Fruit fly (Drosophila melanogaster) whole organism, embryonic: ENCODE data around the gene CG13482.

Experiments used
- Antp ChIP-seq: fragments of 200-800 bp; sonication (Bioruptor generic); optimal IDR thresholded peaks from 3 replicates; lab custom pipeline; 2016; ENCODE audit warnings: missing biosample characterization, missing genetic modification characterization
- B-H1 ChIP-seq: fragments of 200-800 bp; sonication (Bioruptor generic); IDR thresholded peaks from 3 replicates; pipeline ENCODE4 v1.3.6; 2022; ENCODE audit warnings: missing biosample characterization, missing genetic modification characterization
- CG12071 ChIP-seq: fragments of 200-800 bp; sonication (Bioruptor generic); optimal IDR thresholded peaks from 3 replicates; lab custom pipeline; 2018; ENCODE audit warnings: missing biosample characterization, mild to moderate bottlenecking, missing genetic modification characterization
- CG12155 ChIP-seq: fragments of 200-800 bp; sonication (Bioruptor generic); optimal IDR thresholded peaks from 3 replicates; lab custom pipeline; 2016; ENCODE audit warnings: missing biosample characterization, missing genetic modification characterization
- CG1233 ChIP-seq: fragments of 200-800 bp; sonication (Bioruptor generic); optimal IDR thresholded peaks from 4 replicates; lab custom pipeline; 2018; ENCODE audit warnings: missing biosample characterization, mild to moderate bottlenecking, missing genetic modification characterization
- CG13123 ChIP-seq: fragments of 200-800 bp; sonication (Bioruptor generic); optimal IDR thresholded peaks from 2 replicates; lab custom pipeline; 2016; ENCODE audit warnings: missing biosample characterization, missing genetic modification characterization
- CG13287 ChIP-seq: fragments of 200-800 bp; sonication (Bioruptor generic); IDR thresholded peaks from 2 replicates; pipeline ENCODE4 v1.3.6; 2022; ENCODE audit warnings: missing biosample characterization, missing genetic modification characterization; ENCODE audit not compliant: partially characterized antibody
- CG18011 ChIP-seq: fragments of 200-800 bp; sonication (Bioruptor generic); optimal IDR thresholded peaks from 2 replicates; lab custom pipeline; 2017; ENCODE audit warnings: missing biosample characterization, missing genetic modification characterization, mild to moderate bottlenecking, moderate library complexity, missing genotype
- CG2202 ChIP-seq: fragments of 200-800 bp; sonication (Bioruptor generic); optimal IDR thresholded peaks from 2 replicates; lab custom pipeline; 2018; ENCODE audit warnings: missing biosample characterization, mild to moderate bottlenecking, missing genetic modification characterization
- CG30431 ChIP-seq: fragments of 200-800 bp; sonication (Bioruptor generic); optimal IDR thresholded peaks from 2 replicates; lab custom pipeline; 2017; ENCODE audit warnings: missing biosample characterization, missing genetic modification characterization
- CG32772 ChIP-seq: fragments of 200-800 bp; sonication (Bioruptor generic); IDR thresholded peaks from 2 replicates; pipeline ENCODE4 v1.3.6; 2022; ENCODE audit warnings: missing biosample characterization, missing genetic modification characterization
- CG5180 ChIP-seq: fragments of 200-800 bp; sonication (Bioruptor generic); optimal IDR thresholded peaks from 3 replicates; lab custom pipeline; 2017; ENCODE audit warnings: missing biosample characterization, missing genetic modification characterization, mild to moderate bottlenecking, moderate library complexity, missing genetic modification reagents
- CG9876 ChIP-seq: fragments of 200-800 bp; sonication (Bioruptor generic); optimal IDR thresholded peaks from 2 replicates; lab custom pipeline; 2016; ENCODE audit warnings: missing biosample characterization, missing genetic modification characterization
- CkIIα-i1 ChIP-seq: fragments of 200-800 bp; sonication (Bioruptor generic); IDR thresholded peaks from 2 replicates; pipeline ENCODE4 v1.3.6; 2022; ENCODE audit warnings: missing biosample characterization, missing genetic modification characterization
- Dip2 ChIP-seq: fragments of 200-800 bp; sonication (Bioruptor generic); IDR thresholded peaks from 2 replicates; pipeline ENCODE4 v1.3.6; 2022; ENCODE audit warnings: missing biosample characterization, missing genetic modification characterization
- Doc3 ChIP-seq: fragments of 200-800 bp; sonication (Bioruptor generic); IDR thresholded peaks from 3 replicates; pipeline ENCODE4 v1.3.6; 2022; ENCODE audit warnings: missing biosample characterization, missing genetic modification characterization; ENCODE audit not compliant: partially characterized antibody
- MBD-R2 ChIP-seq: fragments of 200-800 bp; sonication (Bioruptor generic); IDR thresholded peaks from 2 replicates; pipeline ENCODE4 v1.3.6; 2022; ENCODE audit warnings: missing biosample characterization, missing genetic modification characterization
- Mad ChIP-seq: fragments of 200-800 bp; sonication (Bioruptor generic); optimal IDR thresholded peaks from 2 replicates; lab custom pipeline; 2016; ENCODE audit warnings: missing biosample characterization, missing genetic modification characterization
- Mrtf ChIP-seq: fragments of 200-800 bp; sonication (Bioruptor generic); IDR thresholded peaks from 3 replicates; pipeline ENCODE4 v1.3.6; 2022; ENCODE audit warnings: missing biosample characterization, missing genetic modification characterization
- Nf-YA ChIP-seq: fragments of 200-800 bp; sonication (Bioruptor generic); IDR thresholded peaks from 2 replicates; pipeline ENCODE4 v1.3.6; 2022; ENCODE audit warnings: missing biosample characterization, missing genetic modification characterization
- NfI ChIP-seq: fragments of 200-800 bp; sonication (Bioruptor generic); optimal IDR thresholded peaks from 3 replicates; lab custom pipeline; 2018; ENCODE audit warnings: missing biosample characterization, mild to moderate bottlenecking, missing genetic modification characterization, moderate library complexity
- Oli ChIP-seq: fragments of 200-800 bp; sonication (Bioruptor generic); optimal IDR thresholded peaks from 2 replicates; lab custom pipeline; 2018; ENCODE audit warnings: missing biosample characterization, mild to moderate bottlenecking, missing genetic modification characterization, moderate library complexity
- Rfx ChIP-seq: fragments of 200-800 bp; sonication (Bioruptor generic); IDR thresholded peaks from 2 replicates; pipeline ENCODE4 v1.3.6; 2022; ENCODE audit warnings: missing biosample characterization, missing genetic modification characterization
- Tbp ChIP-seq: fragments of >200 bp; optimal IDR thresholded peaks from 2 replicates; lab custom pipeline; 2018; ENCODE audit warnings: missing biosample characterization, missing genetic modification characterization
- Xrp1 ChIP-seq: fragments of 200-800 bp; sonication (Bioruptor generic); IDR thresholded peaks from 2 replicates; pipeline ENCODE4 v1.3.6; 2022; ENCODE audit warnings: missing biosample characterization, missing genetic modification characterization
- ara ChIP-seq: fragments of 200-800 bp; sonication (Bioruptor generic); IDR thresholded peaks from 2 replicates; pipeline ENCODE4 v1.3.6; 2022; ENCODE audit warnings: missing biosample characterization, missing genetic modification characterization
- cg ChIP-seq: fragments of 200-800 bp; sonication (Bioruptor generic); optimal IDR thresholded peaks from 3 replicates; lab custom pipeline; 2019; ENCODE audit warnings: missing biosample characterization, mild to moderate bottlenecking, missing genetic modification characterization, moderate library complexity
- chn ChIP-seq: fragments of 200-800 bp; sonication (Bioruptor generic); optimal IDR thresholded peaks from 2 replicates; lab custom pipeline; 2016; ENCODE audit warnings: missing biosample characterization, missing genetic modification characterization
- crp ChIP-seq, 2 experiments: fragments of 200-800 bp; sonication (Bioruptor generic); optimal IDR thresholded peaks; 2 replicates in 1 of 2; 3 replicates in 1 of 2; lab custom pipeline; 2017; ENCODE audit warnings: missing biosample characterization in 2 of 2, missing genetic modification characterization in 2 of 2, mild to moderate bottlenecking in 1 of 2, moderate library complexity in 1 of 2
- en ChIP-seq: fragments of 200-800 bp; sonication (Bioruptor generic); optimal IDR thresholded peaks from 2 replicates; lab custom pipeline; 2016; ENCODE audit warnings: missing biosample characterization, missing genetic modification characterization
- eyg ChIP-seq: fragments of 200-800 bp; sonication (Bioruptor generic); optimal IDR thresholded peaks from 3 replicates; lab custom pipeline; 2016; ENCODE audit warnings: missing biosample characterization, missing genetic modification characterization
- ftz-f1 ChIP-seq: fragments of 200-800 bp; sonication (Bioruptor generic); optimal IDR thresholded peaks from 2 replicates; lab custom pipeline; 2016; ENCODE audit warnings: missing biosample characterization, missing genetic modification characterization
- gsb-n ChIP-seq: fragments of 200-800 bp; sonication (Bioruptor generic); optimal IDR thresholded peaks from 3 replicates; lab custom pipeline; 2018; ENCODE audit warnings: missing biosample characterization, mild to moderate bottlenecking, missing genetic modification characterization
- inv ChIP-seq: fragments of 200-800 bp; sonication (Bioruptor generic); IDR thresholded peaks from 2 replicates; pipeline ENCODE4 v1.3.6; 2022; ENCODE audit warnings: missing biosample characterization, missing genetic modification characterization; ENCODE audit not compliant: partially characterized antibody
- jigr1 ChIP-seq: fragments of 200-800 bp; sonication (Bioruptor generic); IDR thresholded peaks from 3 replicates; pipeline ENCODE4 v1.3.6; 2022; ENCODE audit warnings: missing biosample characterization, missing genetic modification characterization
- kni ChIP-seq: fragments of 200-800 bp; sonication (Bioruptor generic); optimal IDR thresholded peaks from 3 replicates; lab custom pipeline; 2017; ENCODE audit warnings: mild to moderate bottlenecking, missing biosample characterization, missing genetic modification reagents, missing genetic modification characterization
- lilli ChIP-seq: fragments of 200-800 bp; sonication (Bioruptor generic); optimal IDR thresholded peaks from 3 replicates; lab custom pipeline; 2016; ENCODE audit warnings: missing biosample characterization, missing genetic modification characterization
- lov ChIP-seq, 2 experiments: fragments of 200-800 bp in 1 of 2; fragments of >200 bp in 1 of 2; sonication (Bioruptor generic) in 1 of 2; IDR thresholded peaks in 1 of 2; optimal IDR thresholded peaks in 1 of 2; 2 replicates in 1 of 2; 3 replicates in 1 of 2; pipeline versions ENCODE4 v1.3.6 to Lab custom; 2017 to 2022; ENCODE audit warnings: missing biosample characterization in 1 of 2, missing genetic modification characterization in 1 of 2
- nerfin-1 ChIP-seq: fragments of 200-800 bp; sonication (Bioruptor generic); optimal IDR thresholded peaks from 3 replicates; lab custom pipeline; 2019; ENCODE audit warnings: missing biosample characterization, mild to moderate bottlenecking, missing genetic modification characterization, moderate library complexity
- odd ChIP-seq: fragments of 200-800 bp; sonication (Bioruptor generic); optimal IDR thresholded peaks from 2 replicates; lab custom pipeline; 2017; ENCODE audit warnings: missing biosample characterization, mild to moderate bottlenecking, missing genetic modification characterization
- pb ChIP-seq: fragments of 200-800 bp; sonication (Bioruptor generic); optimal IDR thresholded peaks from 3 replicates; lab custom pipeline; 2016; ENCODE audit warnings: missing biosample characterization, missing genetic modification characterization
- phol ChIP-seq: fragments of 200-800 bp; sonication (Bioruptor generic); optimal IDR thresholded peaks from 3 replicates; lab custom pipeline; 2018; ENCODE audit warnings: missing biosample characterization, mild to moderate bottlenecking, missing genetic modification characterization, moderate library complexity
- salm ChIP-seq: fragments of 200-800 bp; sonication (Bioruptor generic); optimal IDR thresholded peaks from 2 replicates; lab custom pipeline; 2018; ENCODE audit warnings: missing biosample characterization, mild to moderate bottlenecking, missing genetic modification characterization
- seq ChIP-seq: fragments of 200-800 bp; sonication (Bioruptor generic); IDR thresholded peaks from 2 replicates; pipeline ENCODE4 v1.3.6; 2022; ENCODE audit warnings: missing biosample characterization, missing genetic modification characterization
- slbo ChIP-seq: fragments of 200-800 bp; sonication (Bioruptor generic); IDR thresholded peaks from 2 replicates; pipeline ENCODE4 v1.3.6; 2022; ENCODE audit warnings: missing biosample characterization, missing genetic modification characterization
- tgo ChIP-seq: fragments of 200-800 bp; sonication (Bioruptor generic); IDR thresholded peaks from 3 replicates; pipeline ENCODE4 v1.3.6; 2022; ENCODE audit warnings: missing biosample characterization, missing genetic modification characterization
- toy ChIP-seq: fragments of 200-800 bp; sonication (Bioruptor generic); IDR thresholded peaks from 2 replicates; pipeline ENCODE4 v1.3.6; 2022; ENCODE audit warnings: missing biosample characterization, missing genetic modification characterization
- unpg ChIP-seq: fragments of 200-800 bp; sonication (Bioruptor generic); optimal IDR thresholded peaks from 3 replicates; lab custom pipeline; 2018; ENCODE audit warnings: missing biosample characterization, mild to moderate bottlenecking, missing genetic modification characterization, moderate library complexity
- usp ChIP-seq: fragments of >200 bp; optimal IDR thresholded peaks from 2 replicates; lab custom pipeline; 2017; ENCODE audit warnings: missing biosample characterization, missing genetic modification characterization
- zen ChIP-seq: fragments of 200-800 bp; sonication (Bioruptor generic); optimal IDR thresholded peaks from 3 replicates; lab custom pipeline; 2018; ENCODE audit warnings: missing biosample characterization, mild to moderate bottlenecking, missing genetic modification characterization, moderate library complexity
- zfh2 ChIP-seq: fragments of 200-800 bp; sonication (Bioruptor generic); optimal IDR thresholded peaks from 2 replicates; lab custom pipeline; 2016; ENCODE audit warnings: missing biosample characterization, missing genetic modification characterization

Gene CG13482

DNA sequence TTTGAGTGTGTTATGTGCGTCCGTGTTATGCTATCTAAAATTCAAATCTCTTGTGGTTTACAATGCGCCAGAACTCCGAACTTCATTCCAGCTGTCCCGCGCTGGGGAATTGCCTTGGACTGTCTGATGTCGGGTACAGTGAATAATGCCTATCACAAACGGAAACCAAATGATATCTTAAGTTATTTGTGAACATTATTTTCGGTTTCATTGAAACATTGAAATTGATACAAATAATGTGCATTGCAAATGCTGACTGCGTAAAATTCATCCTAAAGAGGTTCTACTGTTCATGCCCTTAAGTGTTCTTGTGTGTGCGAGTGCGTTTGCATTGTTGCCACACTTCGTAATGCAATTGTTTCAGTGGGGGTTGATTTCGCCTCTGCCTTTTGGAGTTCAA, 25.3 kb upstream of the CG13482 start (continued):
- TF ChIP-seq en (GFP tag; lab: Kevin White, UChicago) (peak; percentile 94), Doc3 (GFP tag; lab: Robert Waterston, UW) (no peak), CG1233 (GFP tag; lab: Kevin White, UChicago) (peak; percentile 95), zen (tag; lab: Kevin White, UChicago) (peak; percentile 97), CG18011 (GFP tag; lab: Kevin White, UChicago) (peak; percentile 43), ftz-f1 (GFP tag; lab: Kevin White, UChicago) (peak; percentile 4), CG12155 (GFP tag; lab: Kevin White, UChicago) (peak; percentile 88), crp (GFP tag; optimal IDR thresholded peaks at IDR 0.05; lab: Kevin White, UChicago) (peak; percentile 5 to 51), CG32772 (GFP tag; lab: Robert Waterston, UW) (peak; percentile 95), CG2202 (tag; lab: Kevin White, UChicago) (peak; percentile 99), Nf-YA (peak; percentile 89), CG13123 (peak; percentile 91), nerfin-1 (peak; percentile 96), cg (GFP tag; lab: Kevin White, UChicago) (peak; percentile 63), Oli (tag; lab: Kevin White, UChicago) (peak; percentile 93), Rfx (GFP tag; lab: Robert Waterston, UW) (peak; percentile 79), CG13287 (GFP tag; lab: Robert Waterston, UW) (no peak), kni (GFP tag; lab: Kevin White, UChicago) (peak; percentile 91), toy (GFP tag; lab: Robert Waterston, UW) (peak; percentile 56; the same call in 1 of the 2 replicates), usp (no peak), chn (peak; percentile 96), Dip2 (GFP tag; lab: Robert Waterston, UW) (no peak), slbo (GFP tag; lab: Robert Waterston, UW) (peak; percentile 75), Tbp (no peak), salm (tag; lab: Kevin White, UChicago) (peak; percentile 84), MBD-R2 (GFP tag; lab: Robert Waterston, UW) (peak; percentile 67), pb (GFP tag; lab: Kevin White, UChicago) (peak; percentile 92), Xrp1 (GFP tag; lab: Robert Waterston, UW) (peak; percentile 99), zfh2 (GFP tag; lab: Kevin White, UChicago) (no peak), eyg (peak; percentile 83), Mad (GFP tag; lab: Kevin White, UChicago) (peak; percentile 85), jigr1 (GFP tag; lab: Robert Waterston, UW) (peak; percentile 84), NfI (peak; percentile 88), tgo (GFP tag; lab: Robert Waterston, UW) (peak; percentile 89), phol (peak; percentile 96), seq (GFP tag; lab: Robert Waterston, UW) (peak; percentile 91), CkIIα-i1 (GFP tag; lab: Robert Waterston, UW) (no peak), Mrtf (GFP tag; lab: Robert Waterston, UW) (peak; percentile 88), CG12071 (peak; percentile 91), odd (peak; percentile 80), unpg (peak; percentile 95), Antp (peak; percentile 97), CG30431 (GFP tag; lab: Kevin White, UChicago) (peak; percentile 93), lov (optimal IDR thresholded peaks at IDR 0.05; lab: Kevin White, UChicago) (no peak), lov (GFP tag; IDR thresholded peaks at IDR 0.05; lab: Robert Waterston, UW) (peak; percentile 99), B-H1 (GFP tag; lab: Robert Waterston, UW) (peak; percentile 82), inv (GFP tag; lab: Robert Waterston, UW) (no peak), ara (GFP tag; lab: Robert Waterston, UW) (peak; percentile 98), gsb-n (tag; lab: Kevin White, UChicago) (peak; percentile 98), CG5180 (peak; percentile 82), lilli (GFP tag; lab: Kevin White, UChicago) (peak; percentile 92), CG9876 (GFP tag; lab: Kevin White, UChicago) (peak; percentile 87)
